Worm (Caenorhabditis elegans): ENCODE data around the gene T05H10.8.

T05H10.8 gene

DNA sequence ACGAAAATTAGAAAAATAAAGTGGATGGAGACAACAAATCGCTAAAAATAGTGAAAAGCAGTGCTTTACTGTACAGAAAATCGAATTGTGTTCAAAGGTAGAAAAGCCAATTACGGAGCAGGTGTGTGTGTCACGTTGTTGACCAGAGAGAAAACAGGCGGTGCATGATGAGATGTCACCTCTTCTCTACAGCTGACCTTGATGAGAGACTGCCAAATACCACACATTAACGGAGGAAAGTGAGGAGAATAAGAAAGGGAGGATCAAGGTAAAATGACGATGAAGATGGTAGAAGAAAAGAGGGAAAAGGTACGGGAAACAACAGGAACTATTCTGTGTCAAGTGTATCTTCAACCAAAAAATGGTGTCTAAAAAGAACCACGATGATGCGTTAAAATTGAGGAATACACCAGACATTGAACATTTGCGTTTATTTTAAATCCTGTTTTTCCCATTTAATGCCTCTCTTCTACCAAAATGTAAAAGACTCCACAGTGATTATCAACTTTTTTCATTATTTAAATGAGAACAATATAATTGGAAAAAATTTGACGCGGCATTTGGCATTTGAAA, 40.4 kb downstream of the T05H10.8 start:
- no peak for TF ChIP-seq elt-2 (tag; optimal IDR thresholded peaks at IDR 0.05)
- no peak for TF ChIP-seq egl-5 (tag; optimal IDR thresholded peaks at IDR 0.05)
- peak; percentile 23 for TF ChIP-seq nhr-23 (tag; optimal IDR thresholded peaks at IDR 0.05)
- TF ChIP-seq nhr-25 (tag; optimal IDR thresholded peaks at IDR 0.05) = peak; percentile 66

DNA sequence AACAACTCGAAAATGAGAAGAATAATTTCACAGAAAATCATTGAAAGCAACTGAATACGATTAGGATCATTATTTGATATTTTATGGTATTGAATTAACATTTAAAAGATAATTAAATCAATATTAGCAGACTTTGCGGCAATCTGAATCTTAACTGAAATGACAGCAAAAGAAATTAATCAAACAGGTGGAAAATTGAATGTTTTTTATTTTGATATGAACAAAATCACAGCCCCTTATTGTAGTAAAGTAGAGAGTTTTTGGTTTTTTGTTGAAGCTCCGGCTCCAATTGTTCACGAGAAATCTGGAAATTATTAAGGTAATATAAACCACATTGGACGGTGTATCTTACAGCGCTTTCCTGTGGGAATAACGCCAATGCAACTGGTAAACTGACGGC, 43.2 kb downstream of the T05H10.8 start, which contains the start of gene sre-2:
sre-2 (minus strand) TSS at position 101 of the 400 bp plus-strand sequence.
- TF ChIP-seq daf-12 (tag; optimal IDR thresholded peaks at IDR 0.05) (no peak), unc-62 (GFP tag; optimal IDR thresholded peaks at IDR 0.05) (no peak), ceh-9 (tag; optimal IDR thresholded peaks at IDR 0.05) (no peak), sea-2 (GFP tag; optimal IDR thresholded peaks at IDR 0.05) (no peak), nhr-43 (tag; optimal IDR thresholded peaks at IDR 0.05; ENCODE audit: poor library complexity, severe bottlenecking) (no peak), elt-1 (tag; optimal IDR thresholded peaks at IDR 0.05) (no peak), nhr-25 (tag; optimal IDR thresholded peaks at IDR 0.05) (no peak), lin-15B (tag; optimal IDR thresholded peaks at IDR 0.05) (no peak), nhr-11 (tag; optimal IDR thresholded peaks at IDR 0.05) (no peak), snpc-4 (tag; optimal IDR thresholded peaks at IDR 0.05) (no peak), skn-1 (tag; optimal IDR thresholded peaks at IDR 0.05) (no peak), ama-1 (optimal IDR thresholded peaks at IDR 0.05) (no peak), ZK546.5 (tag; optimal IDR thresholded peaks at IDR 0.05) (no peak), nhr-28 (tag; optimal IDR thresholded peaks at IDR 0.05) (no peak), fos-1 (tag; optimal IDR thresholded peaks at IDR 0.05) (no peak), unc-39 (tag; optimal IDR thresholded peaks at IDR 0.05) (no peak), mml-1 (tag; optimal IDR thresholded peaks at IDR 0.05) (no peak), hmg-11 (tag; optimal IDR thresholded peaks at IDR 0.05) (no peak)

DNA sequence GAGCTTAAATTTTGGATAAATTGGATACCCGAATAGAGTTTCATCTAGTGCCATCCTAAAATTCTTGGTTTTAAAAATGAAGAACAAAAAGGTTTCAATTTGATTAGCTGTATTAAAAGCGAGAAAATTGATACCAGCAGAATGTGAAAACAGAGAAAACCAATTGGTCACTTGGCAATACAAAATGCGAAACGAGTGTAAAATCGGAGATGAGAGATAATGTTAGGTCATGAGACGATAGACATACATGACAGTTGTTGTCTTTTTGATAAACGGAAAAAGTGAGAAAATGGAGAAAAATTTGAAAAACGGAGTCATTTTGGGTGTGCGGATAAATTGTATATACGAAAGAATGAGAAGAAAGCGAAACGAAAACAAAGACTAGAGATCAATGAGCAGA, 46.1 kb downstream of the T05H10.8 start, which contains the start of gene sfxn-5:
sfxn-5 (minus strand) TSS at position 55 of the 400 bp plus-strand sequence.
- no peak for TF ChIP-seq aly-2 (tag; optimal IDR thresholded peaks at IDR 0.05)
- no peak for TF ChIP-seq jun-1 (tag; optimal IDR thresholded peaks at IDR 0.05)
- TF ChIP-seq elt-2 (tag; optimal IDR thresholded peaks at IDR 0.05) = peak; percentile 17
- TF ChIP-seq ceh-28 (tag; optimal IDR thresholded peaks at IDR 0.05) = no peak
- no peak for TF ChIP-seq fkh-10 (GFP tag; optimal IDR thresholded peaks at IDR 0.05)
- no peak for TF ChIP-seq mml-1 (tag; optimal IDR thresholded peaks at IDR 0.05)
- TF ChIP-seq R02D3.7 (tag; optimal IDR thresholded peaks at IDR 0.05) = no peak
- no peak for TF ChIP-seq ceh-82 (tag; optimal IDR thresholded peaks at IDR 0.05)
- TF ChIP-seq nhr-11 (tag; optimal IDR thresholded peaks at IDR 0.05) = no peak
- no peak for TF ChIP-seq snpc-4 (tag; optimal IDR thresholded peaks at IDR 0.05)
- TF ChIP-seq ceh-9 (tag; optimal IDR thresholded peaks at IDR 0.05) = no peak
- TF ChIP-seq hmg-11 (tag; optimal IDR thresholded peaks at IDR 0.05) = no peak
- TF ChIP-seq nfya-1 (tag; optimal IDR thresholded peaks at IDR 0.05; ENCODE audit: insufficient read depth) = peak; percentile 33
- TF ChIP-seq daf-12 (tag; optimal IDR thresholded peaks at IDR 0.05) = no peak

DNA sequence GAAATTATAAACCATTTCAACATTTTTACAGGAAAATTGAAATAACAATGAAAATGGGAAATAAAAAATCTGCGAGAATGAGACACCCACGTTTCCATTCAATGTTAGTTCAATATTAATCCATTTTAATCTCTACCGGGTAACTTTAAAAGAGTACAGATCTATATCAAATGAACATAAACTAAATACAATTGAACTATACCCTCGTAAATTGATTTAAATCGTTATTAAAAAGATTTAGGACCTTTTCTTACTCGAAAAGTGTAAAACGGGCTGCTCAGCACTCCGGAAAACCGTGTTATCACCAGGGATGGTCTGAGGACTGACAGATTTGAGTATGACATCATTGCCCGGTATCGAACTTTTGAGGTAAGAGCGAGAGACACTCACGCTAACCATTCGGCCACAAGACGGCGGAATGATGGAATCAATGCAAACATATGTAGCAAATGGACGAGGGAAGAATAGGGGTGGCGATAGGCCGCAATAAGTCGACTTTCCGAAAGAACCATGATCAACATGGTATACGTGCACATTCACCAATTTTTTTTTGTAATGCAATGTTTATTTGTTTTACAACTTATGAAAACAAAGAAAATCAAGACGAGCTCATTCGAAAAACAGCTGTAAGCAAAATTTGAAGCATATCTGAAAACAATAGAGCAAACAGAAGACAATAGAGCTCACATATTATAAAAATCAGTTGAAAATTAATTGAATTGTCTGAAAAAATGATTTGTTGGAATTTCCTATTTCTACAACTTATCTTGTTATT, 48.2 kb downstream of the T05H10.8 start, which contains the start of the genes chst-1 and C41C4.9:
chst-1 (minus strand) TSS at position 51 of the 775 bp plus-strand sequence.
C41C4.9 (plus strand) TSS at position 725 of the 775 bp plus-strand sequence.
- peak; percentile 55 for TF ChIP-seq lin-39 (tag; optimal IDR thresholded peaks at IDR 0.05)
- peak; percentile 61 for TF ChIP-seq tbx-2 (tag; optimal IDR thresholded peaks at IDR 0.05)
- TF ChIP-seq unc-62 (GFP tag; optimal IDR thresholded peaks at IDR 0.05) = no peak
- TF ChIP-seq nhr-77 (tag; optimal IDR thresholded peaks at IDR 0.05) = peak; percentile 83
- no peak for TF ChIP-seq ztf-4 (tag; optimal IDR thresholded peaks at IDR 0.05)
- no peak for TF ChIP-seq eor-1 (tag; optimal IDR thresholded peaks at IDR 0.05)
- no peak for TF ChIP-seq pha-4 (tag; optimal IDR thresholded peaks at IDR 0.05)
- no peak for TF ChIP-seq nhr-76 (tag; optimal IDR thresholded peaks at IDR 0.05)
- no peak for TF ChIP-seq mdl-1 (tag; optimal IDR thresholded peaks at IDR 0.05)
- TF ChIP-seq ceh-28 (tag; optimal IDR thresholded peaks at IDR 0.05) = no peak
- no peak for TF ChIP-seq zag-1 (tag; optimal IDR thresholded peaks at IDR 0.05)
- TF ChIP-seq lin-15B (tag; optimal IDR thresholded peaks at IDR 0.05) = no peak
- no peak for TF ChIP-seq fkh-2 (tag; optimal IDR thresholded peaks at IDR 0.05)
- no peak for TF ChIP-seq snpc-4 (tag; optimal IDR thresholded peaks at IDR 0.05)
- TF ChIP-seq nhr-67 (tag; optimal IDR thresholded peaks at IDR 0.05) = no peak
- TF ChIP-seq elt-2 (tag; optimal IDR thresholded peaks at IDR 0.05) = peak; percentile 60
- TF ChIP-seq ceh-16 (tag; optimal IDR thresholded peaks at IDR 0.05) = peak; percentile 22
- peak; percentile 52 for TF ChIP-seq nfya-1 (tag; optimal IDR thresholded peaks at IDR 0.05; ENCODE audit: insufficient read depth)
- no peak for TF ChIP-seq pqm-1 (tag; optimal IDR thresholded peaks at IDR 0.05)
- no peak for TF ChIP-seq unc-39 (tag; optimal IDR thresholded peaks at IDR 0.05)
- TF ChIP-seq nhr-23 (tag; optimal IDR thresholded peaks at IDR 0.05) = no peak
- TF ChIP-seq nhr-43 (tag; optimal IDR thresholded peaks at IDR 0.05; ENCODE audit: poor library complexity, severe bottlenecking) = peak; percentile 83
- no peak for TF ChIP-seq mml-1 (tag; optimal IDR thresholded peaks at IDR 0.05)
- no peak for TF ChIP-seq fos-1 (tag; optimal IDR thresholded peaks at IDR 0.05)
- no peak for TF ChIP-seq nhr-237 (tag; optimal IDR thresholded peaks at IDR 0.05)
- no peak for TF ChIP-seq fkh-10 (GFP tag; optimal IDR thresholded peaks at IDR 0.05)
- no peak for TF ChIP-seq daf-12 (tag; optimal IDR thresholded peaks at IDR 0.05)
- TF ChIP-seq R02D3.7 (tag; optimal IDR thresholded peaks at IDR 0.05) = peak; percentile 21
- TF ChIP-seq lsy-12 (tag; optimal IDR thresholded peaks at IDR 0.05) = peak; percentile 76
- TF ChIP-seq sea-2 (GFP tag; optimal IDR thresholded peaks at IDR 0.05) = no peak
- no peak for TF ChIP-seq ceh-82 (tag; optimal IDR thresholded peaks at IDR 0.05)
